Fruit fly (Drosophila melanogaster): Measurements from ENCODE around the gene CG4597.

Gene CG4597

dm6 chr3L:5129199-5129598, at the start of gene CG4597:
TSS of gene CG4597 (plus strand) at chr3L:5129499.
- TF ChIP-seq CG7045 (GFP tag; optimal IDR thresholded peaks at IDR 0.05) (no peak), ovo (GFP tag; optimal IDR thresholded peaks at IDR 0.05) (no peak), CG14711 (tag; optimal IDR thresholded peaks at IDR 0.05) (no peak), CG12768 (GFP tag; optimal IDR thresholded peaks at IDR 0.05) (no peak), Hr96 (GFP tag; optimal IDR thresholded peaks at IDR 0.05) (no peak), Crg-1 (GFP tag; optimal IDR thresholded peaks at IDR 0.05) (no peak), cnc (optimal IDR thresholded peaks at IDR 0.05) (no peak), tj (GFP tag; optimal IDR thresholded peaks at IDR 0.05) (no peak), toe (GFP tag; optimal IDR thresholded peaks at IDR 0.05) (no peak), CG1620 (GFP tag; optimal IDR thresholded peaks at IDR 0.05) (no peak), cic (GFP tag; optimal IDR thresholded peaks at IDR 0.05) (no peak), Mnt (GFP tag; optimal IDR thresholded peaks at IDR 0.05) (no peak), CG7101 (tag; optimal IDR thresholded peaks at IDR 0.05) (no peak), Clk (GFP tag; optimal IDR thresholded peaks at IDR 0.05) (no peak), CG5204 (GFP tag; optimal IDR thresholded peaks at IDR 0.05) (no peak), CG11617 (GFP tag; optimal IDR thresholded peaks at IDR 0.05) (no peak), kay (GFP tag; ENCODE audit: borderline replicate concordance) (no peak), bab1 (GFP tag; optimal IDR thresholded peaks at IDR 0.05) (no peak)

dm6 chr3L:5080837-5081236, 48.5 kb upstream of the CG4597 start:
- TF ChIP-seq pad (GFP tag; optimal IDR thresholded peaks at IDR 0.05), result no peak
- TF ChIP-seq cnc (optimal IDR thresholded peaks at IDR 0.05), result no peak
- no peak for TF ChIP-seq ovo (GFP tag; optimal IDR thresholded peaks at IDR 0.05)
- TF ChIP-seq Crg-1 (GFP tag; optimal IDR thresholded peaks at IDR 0.05), result no peak
- TF ChIP-seq CG14711 (tag; optimal IDR thresholded peaks at IDR 0.05), result no peak
- TF ChIP-seq Clk (GFP tag; optimal IDR thresholded peaks at IDR 0.05), result no peak
- no peak for TF ChIP-seq CG5204 (GFP tag; optimal IDR thresholded peaks at IDR 0.05)
- TF ChIP-seq CG1620 (GFP tag; optimal IDR thresholded peaks at IDR 0.05), result no peak
- no peak for TF ChIP-seq toe (GFP tag; optimal IDR thresholded peaks at IDR 0.05)

dm6 chr3L:5096674-5097073, 32.6 kb upstream of the CG4597 start:
- TF ChIP-seq CG33017 (tag; optimal IDR thresholded peaks at IDR 0.05) (no peak), bab1 (GFP tag; optimal IDR thresholded peaks at IDR 0.05) (peak; percentile 32)

dm6 chr3L:5102050-5102449, 27.2 kb upstream of the CG4597 start:
- TF ChIP-seq CG7045 (GFP tag; optimal IDR thresholded peaks at IDR 0.05), result no peak
- TF ChIP-seq pad (GFP tag; optimal IDR thresholded peaks at IDR 0.05), result no peak
- no peak for TF ChIP-seq CG1620 (GFP tag; optimal IDR thresholded peaks at IDR 0.05)
- no peak for TF ChIP-seq CG7101 (tag; optimal IDR thresholded peaks at IDR 0.05)
- TF ChIP-seq bab1 (GFP tag; optimal IDR thresholded peaks at IDR 0.05), result no peak
- no peak for TF ChIP-seq ovo (GFP tag; optimal IDR thresholded peaks at IDR 0.05)
- no peak for TF ChIP-seq Clk (GFP tag; optimal IDR thresholded peaks at IDR 0.05)
- TF ChIP-seq CG12768 (GFP tag; optimal IDR thresholded peaks at IDR 0.05), result no peak

- TF ChIP-seq cic (GFP tag; optimal IDR thresholded peaks at IDR 0.05) (no peak), toe (GFP tag; optimal IDR thresholded peaks at IDR 0.05) (no peak), Crg-1 (GFP tag; optimal IDR thresholded peaks at IDR 0.05) (no peak), Clk (GFP tag; optimal IDR thresholded peaks at IDR 0.05) (no peak)
Measured at dm6 chr3L:5125202-5125601, 4.1 kb upstream of the CG4597 start.

dm6 chr3L:5127609-5128008, 1.7 kb upstream of the CG4597 start:
- TF ChIP-seq toe (GFP tag; optimal IDR thresholded peaks at IDR 0.05) (no peak), CG14711 (tag; optimal IDR thresholded peaks at IDR 0.05) (no peak), cic (GFP tag; optimal IDR thresholded peaks at IDR 0.05) (no peak), Clk (GFP tag; optimal IDR thresholded peaks at IDR 0.05) (no peak), CG5204 (GFP tag; optimal IDR thresholded peaks at IDR 0.05) (no peak), CG33017 (tag; optimal IDR thresholded peaks at IDR 0.05) (no peak), Hr96 (GFP tag; optimal IDR thresholded peaks at IDR 0.05) (no peak), tj (GFP tag; optimal IDR thresholded peaks at IDR 0.05) (no peak), Mnt (GFP tag; optimal IDR thresholded peaks at IDR 0.05) (no peak), bab1 (GFP tag; optimal IDR thresholded peaks at IDR 0.05) (no peak), CG1620 (GFP tag; optimal IDR thresholded peaks at IDR 0.05) (no peak), CG7045 (GFP tag; optimal IDR thresholded peaks at IDR 0.05) (no peak), Crg-1 (GFP tag; optimal IDR thresholded peaks at IDR 0.05) (no peak), CG7101 (tag; optimal IDR thresholded peaks at IDR 0.05) (no peak), pad (GFP tag; optimal IDR thresholded peaks at IDR 0.05) (no peak), cnc (optimal IDR thresholded peaks at IDR 0.05) (no peak), ovo (GFP tag; optimal IDR thresholded peaks at IDR 0.05) (no peak), CG11617 (GFP tag; optimal IDR thresholded peaks at IDR 0.05) (no peak)

- TF ChIP-seq CG5204 (GFP tag; optimal IDR thresholded peaks at IDR 0.05), result no peak
- no peak for TF ChIP-seq cnc (optimal IDR thresholded peaks at IDR 0.05)
- TF ChIP-seq Clk (GFP tag; optimal IDR thresholded peaks at IDR 0.05), result no peak
- no peak for TF ChIP-seq CG7101 (tag; optimal IDR thresholded peaks at IDR 0.05)
- no peak for TF ChIP-seq cic (GFP tag; optimal IDR thresholded peaks at IDR 0.05)
- TF ChIP-seq CG14711 (tag; optimal IDR thresholded peaks at IDR 0.05), result no peak
- no peak for TF ChIP-seq CG7045 (GFP tag; optimal IDR thresholded peaks at IDR 0.05)
- no peak for TF ChIP-seq bab1 (GFP tag; optimal IDR thresholded peaks at IDR 0.05)
- no peak for TF ChIP-seq CG33017 (tag; optimal IDR thresholded peaks at IDR 0.05)
- no peak for TF ChIP-seq CG1620 (GFP tag; optimal IDR thresholded peaks at IDR 0.05)
- TF ChIP-seq pad (GFP tag; optimal IDR thresholded peaks at IDR 0.05), result no peak
- TF ChIP-seq CG11617 (GFP tag; optimal IDR thresholded peaks at IDR 0.05), result no peak
- TF ChIP-seq kay (GFP tag; ENCODE audit: borderline replicate concordance), result no peak
Measured at dm6 chr3L:5128214-5128613, 1.1 kb upstream of the CG4597 start.

All from whole organism, adult.